Fruit fly (Drosophila melanogaster): ENCODE measurements around the gene CG33494.

The CG33494 gene

dm6 chr3R:25462642-25463317 is 32.2 kb downstream of the CG33494 start (continued):
- peak; percentile 82 for TF ChIP-seq Eip93F (GFP tag; optimal IDR thresholded peaks at IDR 0.05)
- TF ChIP-seq CG8632 (GFP tag; optimal IDR thresholded peaks at IDR 0.05): peak; percentile 95
- TF ChIP-seq Smox (GFP tag; optimal IDR thresholded peaks at IDR 0.05): peak; percentile 83
- peak; percentile 91 for TF ChIP-seq achi (GFP tag; optimal IDR thresholded peaks at IDR 0.05)
- TF ChIP-seq vri (GFP tag; optimal IDR thresholded peaks at IDR 0.05): peak; percentile 82
- TF ChIP-seq lz (GFP tag; optimal IDR thresholded peaks at IDR 0.05): peak; percentile 84
- TF ChIP-seq net (GFP tag; optimal IDR thresholded peaks at IDR 0.05): peak; percentile 84
- peak; percentile 94 for TF ChIP-seq CG10631 (GFP tag; optimal IDR thresholded peaks at IDR 0.05)
- peak; percentile 94 for TF ChIP-seq Ets96B (tag; optimal IDR thresholded peaks at IDR 0.05)

dm6 chr3R:25461666-25462065 is 33.3 kb downstream of the CG33494 start:
- TF ChIP-seq fkh (GFP tag; optimal IDR thresholded peaks at IDR 0.05) (no peak), Smox (GFP tag; optimal IDR thresholded peaks at IDR 0.05) (peak; percentile 76), Sox15 (GFP tag; optimal IDR thresholded peaks at IDR 0.05) (peak; percentile 45), CG8119 (GFP tag; IDR thresholded peaks at IDR 0.05) (peak; percentile 55), Met (GFP tag; optimal IDR thresholded peaks at IDR 0.05) (peak; percentile 78), Eip78C (GFP tag) (peak; percentile 78), salr (GFP tag; optimal IDR thresholded peaks at IDR 0.05) (peak in 1 of 2 experiments; percentile 45), Ets21C (GFP tag; optimal IDR thresholded peaks at IDR 0.05) (peak; percentile 50), CG34406 (GFP tag; optimal IDR thresholded peaks at IDR 0.05) (peak; percentile 67), Sox14 (GFP tag; optimal IDR thresholded peaks at IDR 0.05) (peak; percentile 76), fd85E (GFP tag; optimal IDR thresholded peaks at IDR 0.05) (no peak), CG1621 (tag; optimal IDR thresholded peaks at IDR 0.05) (no peak), CG7368 (GFP tag; optimal IDR thresholded peaks at IDR 0.05) (peak; percentile 28), spab (GFP tag; optimal IDR thresholded peaks at IDR 0.05) (peak; percentile 46), Ets96B (tag; optimal IDR thresholded peaks at IDR 0.05) (peak; percentile 61), Eip75B (GFP tag; optimal IDR thresholded peaks at IDR 0.05) (peak; percentile 61), CG4318 (GFP tag; optimal IDR thresholded peaks at IDR 0.05) (peak; percentile 39), CG31627 (GFP tag; optimal IDR thresholded peaks at IDR 0.05) (peak; percentile 69), Lpt (GFP tag; optimal IDR thresholded peaks at IDR 0.05) (no peak), esn (GFP tag; optimal IDR thresholded peaks at IDR 0.05) (peak; percentile 71), CG11294 (GFP tag; IDR thresholded peaks at IDR 0.05) (no peak), CG9139 (GFP tag; optimal IDR thresholded peaks at IDR 0.05) (no peak), net (GFP tag; optimal IDR thresholded peaks at IDR 0.05) (peak; percentile 71), achi (GFP tag; optimal IDR thresholded peaks at IDR 0.05) (peak; percentile 62), Eip93F (GFP tag; optimal IDR thresholded peaks at IDR 0.05) (no peak), ss (GFP tag; optimal IDR thresholded peaks at IDR 0.05) (no peak), CG10669 (GFP tag; optimal IDR thresholded peaks at IDR 0.05) (peak; percentile 51), Hr38 (GFP tag; optimal IDR thresholded peaks at IDR 0.05) (no peak), CG3919 (GFP tag; optimal IDR thresholded peaks at IDR 0.05) (peak; percentile 55), Sox102F (GFP tag; optimal IDR thresholded peaks at IDR 0.05) (peak; percentile 76), CG16779 (tag; optimal IDR thresholded peaks at IDR 0.05) (no peak), CG11762 (GFP tag; optimal IDR thresholded peaks at IDR 0.05; ENCODE audit: insufficient read depth) (peak; percentile 33), CG6163 (GFP tag; IDR thresholded peaks at IDR 0.05) (peak; percentile 13; the same call in 1 of the 3 replicates), CG6792 (GFP tag; optimal IDR thresholded peaks at IDR 0.05) (peak; percentile 55), dac (GFP tag; optimal IDR thresholded peaks at IDR 0.05) (no peak), CG6854 (GFP tag; optimal IDR thresholded peaks at IDR 0.05) (no peak), topi (GFP tag; optimal IDR thresholded peaks at IDR 0.05) (peak; percentile 52), CG10631 (GFP tag; optimal IDR thresholded peaks at IDR 0.05) (peak; percentile 58), lz (GFP tag; optimal IDR thresholded peaks at IDR 0.05) (peak; percentile 69), CG11902 (GFP tag; optimal IDR thresholded peaks at IDR 0.05) (peak; percentile 13), Gug (GFP tag; IDR thresholded peaks at IDR 0.05) (no peak), CG3032 (tag; optimal IDR thresholded peaks at IDR 0.05) (peak; percentile 31), svp (GFP tag) (peak; percentile 88), CG8319 (GFP tag; optimal IDR thresholded peaks at IDR 0.05) (peak; percentile 11), vri (GFP tag; optimal IDR thresholded peaks at IDR 0.05) (peak; percentile 37), pdm3 (GFP tag; optimal IDR thresholded peaks at IDR 0.05) (peak; percentile 70), OdsH (GFP tag; optimal IDR thresholded peaks at IDR 0.05) (peak; percentile 62)

Measured in whole organism, prepupa.